Worm (Caenorhabditis elegans) whole organism, L3 larva: Measurements from ENCODE around the gene jtr-1.

Source experiments
- ama-1 ChIP-seq: fragments of 150-350 bp; optimal IDR thresholded peaks from 2 replicates; lab custom pipeline; 2018
- daf-12 ChIP-seq: fragments of 150-350 bp; optimal IDR thresholded peaks from 2 replicates; lab custom pipeline; 2014; ENCODE audit warnings: missing biosample characterization, missing genetic modification reagents, missing genetic modification characterization
- egl-27 ChIP-seq: sonication (generic microtip); optimal IDR thresholded peaks from 4 replicates; lab custom pipeline; 2017; ENCODE audit warnings: missing biosample characterization, missing genetic modification reagents, missing genetic modification characterization
- elt-3 ChIP-seq, 3 experiments: fragments of 150-350 bp in 1 of 3; sonication (generic microtip) in 2 of 3; optimal IDR thresholded peaks; 2 replicates in 2 of 3; 4 replicates in 1 of 3; lab custom pipeline; 2014 to 2017; ENCODE audit warnings: missing biosample characterization in 3 of 3, missing genetic modification characterization in 3 of 3
- fos-1 ChIP-seq: fragments of 150-350 bp; optimal IDR thresholded peaks from 2 replicates; lab custom pipeline; 2014; ENCODE audit warnings: missing biosample characterization, missing genetic modification characterization
- nhr-237 ChIP-seq: fragments of 150-350 bp; optimal IDR thresholded peaks from 2 replicates; lab custom pipeline; 2014; ENCODE audit warnings: missing biosample characterization, missing genetic modification characterization
- pha-4 ChIP-seq: fragments of 150-350 bp; optimal IDR thresholded peaks from 2 replicates; lab custom pipeline; 2014; ENCODE audit warnings: missing biosample characterization, missing genetic modification reagents, missing genetic modification characterization
- pqm-1 ChIP-seq: fragments of 150-350 bp; optimal IDR thresholded peaks from 2 replicates; lab custom pipeline; 2017; ENCODE audit warnings: missing biosample characterization, missing genetic modification characterization, inconsistent platforms
- snpc-4 ChIP-seq: fragments of 150-350 bp; optimal IDR thresholded peaks from 2 replicates; lab custom pipeline; 2014; ENCODE audit warnings: missing biosample characterization, missing genetic modification characterization
- unc-62 ChIP-seq: fragments of 150-350 bp; sonication (generic microtip); optimal IDR thresholded peaks from 4 replicates; lab custom pipeline; 2014; ENCODE audit warnings: missing biosample characterization, missing genetic modification reagents, missing genetic modification characterization

ce11 chrIV:1391446-1391845 is 29.3 kb upstream of the jtr-1 start:
- TF ChIP-seq fos-1 (tag; lab: Kevin White, UChicago) (no peak), pqm-1 (no peak), unc-62 (no peak), daf-12 (tag; lab: Kevin White, UChicago) (no peak), elt-3 (tag; optimal IDR thresholded peaks at IDR 0.05; lab: Kevin White, UChicago) (no peak), ama-1 (lab: Kevin White, UChicago) (no peak), egl-27 (tag; lab: Kevin White, UChicago) (no peak), snpc-4 (no peak), nhr-237 (no peak), pha-4 (tag; lab: Kevin White, UChicago) (no peak)
